Fruit fly (Drosophila melanogaster) whole organism: Measurements from ENCODE around the gene Lectin-galC1.

Experiments
- Dll ChIP-seq: fragments of >200 bp; optimal IDR thresholded peaks from 2 replicates; lab custom pipeline; 2017
- usp ChIP-seq: fragments of >200 bp; optimal IDR thresholded peaks from 2 replicates; lab custom pipeline; 2017; ENCODE audit warnings: missing biosample characterization, missing genetic modification characterization, mixed read lengths

- no peak for TF ChIP-seq Dll (lab: Kevin White, UChicago)
- TF ChIP-seq usp (GFP tag; lab: Kevin White, UChicago) = no peak
These were observed 1.4 kb upstream of the Lectin-galC1 start for dm6 chr2L:19415859-19416258.
